Fruit fly (Drosophila melanogaster) whole organism, embryonic: ENCODE data around the gene nAChRalpha6.

ENCODE experiments used
- CG10462 ChIP-seq: fragments of 200-800 bp; sonication (Bioruptor generic); optimal IDR thresholded peaks from 2 replicates; lab custom pipeline; 2016; ENCODE audit warnings: missing biosample characterization, missing genetic modification characterization
- CG10565 ChIP-seq: fragments of 200-800 bp; sonication (Bioruptor generic); optimal IDR thresholded peaks from 3 replicates; lab custom pipeline; 2016; ENCODE audit warnings: missing biosample characterization, mild to moderate bottlenecking, missing genetic modification characterization
- CG11093 ChIP-seq: fragments of 200-800 bp; sonication (Bioruptor generic); IDR thresholded peaks from 3 replicates; pipeline ENCODE4 v1.3.6; 2022; ENCODE audit warnings: missing biosample characterization, missing genetic modification characterization
- CG11504 ChIP-seq: fragments of 200-800 bp; sonication (Bioruptor generic); optimal IDR thresholded peaks from 3 replicates; lab custom pipeline; 2019; ENCODE audit warnings: missing biosample characterization, mild to moderate bottlenecking, missing genetic modification characterization, moderate library complexity
- CG14014 ChIP-seq: fragments of 200-800 bp; sonication (Bioruptor generic); IDR thresholded peaks from 2 replicates; pipeline ENCODE4 v1.3.6; 2022; ENCODE audit warnings: missing biosample characterization, missing genetic modification characterization
- CG14441 ChIP-seq: fragments of 200-800 bp; sonication (Bioruptor generic); IDR thresholded peaks from 2 replicates; pipeline ENCODE4 v1.3.6; 2022; ENCODE audit warnings: missing biosample characterization, missing genetic modification characterization
- CG17385 ChIP-seq: fragments of 200-800 bp; sonication (Bioruptor generic); optimal IDR thresholded peaks from 3 replicates; lab custom pipeline; 2018; ENCODE audit warnings: missing biosample characterization, mild to moderate bottlenecking, missing genetic modification characterization
- CG17829 ChIP-seq: fragments of 200-800 bp; optimal IDR thresholded peaks from 2 replicates; lab custom pipeline; 2019; ENCODE audit warnings: missing biosample characterization, mild to moderate bottlenecking, missing genetic modification characterization, moderate library complexity
- CG18476 ChIP-seq: fragments of 200-800 bp; sonication (Bioruptor generic); optimal IDR thresholded peaks from 2 replicates; lab custom pipeline; 2016; ENCODE audit warnings: missing biosample characterization, mild to moderate bottlenecking, missing genetic modification characterization
- CG18619 ChIP-seq: fragments of 200-800 bp; sonication (Bioruptor generic); optimal IDR thresholded peaks from 3 replicates; lab custom pipeline; 2017; ENCODE audit warnings: missing biosample characterization, mild to moderate bottlenecking, missing genetic modification characterization
- CG30020 ChIP-seq: fragments of 200-800 bp; optimal IDR thresholded peaks from 2 replicates; lab custom pipeline; 2019; ENCODE audit warnings: missing biosample characterization, mild to moderate bottlenecking, missing genetic modification characterization, moderate library complexity
- CG32767 ChIP-seq: fragments of 200-800 bp; sonication (Bioruptor generic); IDR thresholded peaks from 2 replicates; pipeline ENCODE4 v1.3.6; 2022; ENCODE audit warnings: missing biosample characterization, missing genetic modification characterization
- CG34376 ChIP-seq: fragments of 200-800 bp; sonication (Bioruptor generic); optimal IDR thresholded peaks from 2 replicates; lab custom pipeline; 2018; ENCODE audit warnings: missing biosample characterization, mild to moderate bottlenecking, missing genetic modification characterization
- CG3995 ChIP-seq: fragments of 200-800 bp; sonication (Bioruptor generic); optimal IDR thresholded peaks from 3 replicates; lab custom pipeline; 2016; ENCODE audit warnings: missing biosample characterization, missing genetic modification characterization
- CG7963 ChIP-seq: fragments of 200-800 bp; sonication (Bioruptor generic); IDR thresholded peaks from 3 replicates; pipeline ENCODE4 v1.3.6; 2022; ENCODE audit warnings: missing biosample characterization, missing genetic modification characterization; ENCODE audit not compliant: partially characterized antibody
- CG8281 ChIP-seq: fragments of 200-800 bp; sonication (Bioruptor generic); optimal IDR thresholded peaks from 2 replicates; lab custom pipeline; 2018; ENCODE audit warnings: missing biosample characterization, mild to moderate bottlenecking, missing genetic modification characterization, moderate library complexity
- CG8359 ChIP-seq: fragments of 200-800 bp; sonication (Bioruptor generic); optimal IDR thresholded peaks from 2 replicates; lab custom pipeline; 2017; ENCODE audit warnings: missing biosample characterization, mild to moderate bottlenecking, missing genetic modification characterization, borderline replicate concordance
- CG9437 ChIP-seq: fragments of 200-800 bp; sonication (Bioruptor generic); optimal IDR thresholded peaks from 2 replicates; lab custom pipeline; 2018; ENCODE audit warnings: missing biosample characterization, mild to moderate bottlenecking, missing genetic modification characterization
- CoRest ChIP-seq: fragments of 200-800 bp; sonication (Bioruptor generic); optimal IDR thresholded peaks from 3 replicates; lab custom pipeline; 2018; ENCODE audit warnings: missing biosample characterization, mild to moderate bottlenecking, missing genetic modification characterization, moderate library complexity
- D19A ChIP-seq: fragments of 200-800 bp; optimal IDR thresholded peaks from 3 replicates; lab custom pipeline; 2019; ENCODE audit warnings: missing biosample characterization, mild to moderate bottlenecking, missing genetic modification characterization, moderate library complexity
- Doc2 ChIP-seq: fragments of 200-800 bp; sonication (Bioruptor generic); IDR thresholded peaks from 2 replicates; pipeline ENCODE4 v1.3.6; 2022; ENCODE audit warnings: missing biosample characterization, missing genetic modification characterization
- HmgD ChIP-seq: fragments of 200-800 bp; sonication (Bioruptor generic); optimal IDR thresholded peaks from 3 replicates; lab custom pipeline; 2016; ENCODE audit warnings: missing biosample characterization, missing genetic modification characterization
- Lim3 ChIP-seq: fragments of 200-800 bp; sonication (Bioruptor generic); IDR thresholded peaks from 2 replicates; pipeline ENCODE4 v1.3.6; 2022; ENCODE audit warnings: missing biosample characterization, missing genetic modification characterization
- Mad ChIP-seq: fragments of 200-800 bp; sonication (Bioruptor generic); optimal IDR thresholded peaks from 2 replicates; lab custom pipeline; 2016; ENCODE audit warnings: missing biosample characterization, missing genetic modification characterization
- NC2β ChIP-seq: fragments of 200-800 bp; sonication (Bioruptor generic); optimal IDR thresholded peaks from 2 replicates; lab custom pipeline; 2016; ENCODE audit warnings: missing biosample characterization, missing genetic modification characterization
- Poxn ChIP-seq: fragments of 200-800 bp; sonication (Bioruptor generic); IDR thresholded peaks from 2 replicates; pipeline ENCODE4 v1.3.6; 2022; ENCODE audit warnings: missing biosample characterization, missing genetic modification characterization
- Rx ChIP-seq: fragments of 200-800 bp; sonication (Bioruptor generic); IDR thresholded peaks from 2 replicates; pipeline ENCODE4 v1.3.6; 2022; ENCODE audit warnings: missing biosample characterization, missing genetic modification characterization
- Stat92E ChIP-seq, 3 experiments: fragments of >200 bp in 2 of 3; fragments of 200-800 bp in 1 of 3; sonication (Bioruptor generic) in 1 of 3; optimal IDR thresholded peaks; 2 replicates each; lab custom pipeline; 2017 to 2019; ENCODE audit warnings: missing biosample characterization in 3 of 3, missing genetic modification characterization in 3 of 3, mild to moderate bottlenecking in 1 of 3, moderate library complexity in 1 of 3
- Vsx1 ChIP-seq: fragments of 200-800 bp; sonication (Bioruptor generic); optimal IDR thresholded peaks from 2 replicates; lab custom pipeline; 2017; ENCODE audit warnings: missing biosample characterization, mild to moderate bottlenecking, missing genetic modification characterization, missing genetic modification reagents
- YL-1 ChIP-seq: fragments of 200-800 bp; sonication (Bioruptor generic); optimal IDR thresholded peaks from 3 replicates; lab custom pipeline; 2017; ENCODE audit warnings: missing biosample characterization, mild to moderate bottlenecking, missing genetic modification characterization
- ab ChIP-seq: fragments of 200-800 bp; sonication (Bioruptor generic); optimal IDR thresholded peaks from 2 replicates; lab custom pipeline; 2016; ENCODE audit warnings: missing biosample characterization, missing genetic modification characterization
- bbx ChIP-seq: fragments of 200-800 bp; sonication (Bioruptor generic); IDR thresholded peaks from 2 replicates; pipeline ENCODE4 v1.3.6; 2022; ENCODE audit warnings: missing biosample characterization, missing genetic modification characterization; ENCODE audit not compliant: partially characterized antibody
- bowl ChIP-seq: fragments of 200-800 bp; sonication (Bioruptor generic); IDR thresholded peaks from 2 replicates; pipeline ENCODE4 v1.3.6; 2022; ENCODE audit warnings: missing biosample characterization, missing genetic modification characterization
- chn ChIP-seq: fragments of 200-800 bp; sonication (Bioruptor generic); optimal IDR thresholded peaks from 2 replicates; lab custom pipeline; 2016; ENCODE audit warnings: missing biosample characterization, missing genetic modification characterization
- dmrt99B ChIP-seq: fragments of 200-800 bp; sonication (Bioruptor generic); optimal IDR thresholded peaks from 2 replicates; lab custom pipeline; 2018; ENCODE audit warnings: missing biosample characterization, mild to moderate bottlenecking, missing genetic modification characterization, moderate library complexity
- ems ChIP-seq: fragments of 200-800 bp; sonication (Bioruptor generic); optimal IDR thresholded peaks from 3 replicates; lab custom pipeline; 2016; ENCODE audit warnings: missing biosample characterization, missing genetic modification characterization
- exex ChIP-seq: fragments of 200-800 bp; sonication (Bioruptor generic); optimal IDR thresholded peaks from 4 replicates; lab custom pipeline; 2018; ENCODE audit warnings: missing biosample characterization, mild to moderate bottlenecking, missing genetic modification characterization, moderate library complexity
- fd102C ChIP-seq: fragments of 200-800 bp; sonication (Bioruptor generic); optimal IDR thresholded peaks from 2 replicates; lab custom pipeline; 2018; ENCODE audit warnings: missing biosample characterization, mild to moderate bottlenecking, missing genetic modification characterization, moderate library complexity
- gfzf ChIP-seq: fragments of 200-800 bp; sonication (Bioruptor generic); optimal IDR thresholded peaks from 2 replicates; lab custom pipeline; 2016; ENCODE audit warnings: missing biosample characterization, mild to moderate bottlenecking, missing genetic modification characterization, moderate library complexity
- nerfin-1 ChIP-seq: fragments of 200-800 bp; sonication (Bioruptor generic); optimal IDR thresholded peaks from 3 replicates; lab custom pipeline; 2019; ENCODE audit warnings: missing biosample characterization, mild to moderate bottlenecking, missing genetic modification characterization, moderate library complexity
- org-1 ChIP-seq: fragments of 200-800 bp; sonication (Bioruptor generic); optimal IDR thresholded peaks from 2 replicates; lab custom pipeline; 2017; ENCODE audit warnings: missing biosample characterization, missing genetic modification characterization
- pho ChIP-seq: fragments of 200-800 bp; sonication (Bioruptor generic); optimal IDR thresholded peaks from 2 replicates; lab custom pipeline; 2016; ENCODE audit warnings: missing biosample characterization, missing genetic modification characterization
- pnt ChIP-seq: fragments of 200-800 bp; sonication (Bioruptor generic); optimal IDR thresholded peaks from 3 replicates; lab custom pipeline; 2016; ENCODE audit warnings: missing biosample characterization, missing genetic modification characterization
- slbo ChIP-seq: fragments of 200-800 bp; sonication (Bioruptor generic); IDR thresholded peaks from 2 replicates; pipeline ENCODE4 v1.3.6; 2022; ENCODE audit warnings: missing biosample characterization, missing genetic modification characterization
- sna ChIP-seq: fragments of 200-800 bp; sonication (Bioruptor generic); IDR thresholded peaks from 2 replicates; pipeline ENCODE4 v1.3.6; 2022; ENCODE audit warnings: missing biosample characterization, missing genetic modification characterization; ENCODE audit not compliant: partially characterized antibody
- tio ChIP-seq: fragments of 200-800 bp; sonication (Bioruptor generic); optimal IDR thresholded peaks from 2 replicates; lab custom pipeline; 2017; ENCODE audit warnings: missing biosample characterization, missing genetic modification characterization, inconsistent platforms
- trh ChIP-seq: fragments of 200-800 bp; sonication (Bioruptor generic); optimal IDR thresholded peaks from 2 replicates; lab custom pipeline; 2016; ENCODE audit warnings: missing biosample characterization, missing genetic modification characterization
- vvl ChIP-seq: fragments of 200-800 bp; sonication (Bioruptor generic); IDR thresholded peaks from 2 replicates; pipeline ENCODE4 v1.3.6; 2022; ENCODE audit warnings: missing biosample characterization, missing genetic modification characterization

Gene nAChRalpha6

DNA sequence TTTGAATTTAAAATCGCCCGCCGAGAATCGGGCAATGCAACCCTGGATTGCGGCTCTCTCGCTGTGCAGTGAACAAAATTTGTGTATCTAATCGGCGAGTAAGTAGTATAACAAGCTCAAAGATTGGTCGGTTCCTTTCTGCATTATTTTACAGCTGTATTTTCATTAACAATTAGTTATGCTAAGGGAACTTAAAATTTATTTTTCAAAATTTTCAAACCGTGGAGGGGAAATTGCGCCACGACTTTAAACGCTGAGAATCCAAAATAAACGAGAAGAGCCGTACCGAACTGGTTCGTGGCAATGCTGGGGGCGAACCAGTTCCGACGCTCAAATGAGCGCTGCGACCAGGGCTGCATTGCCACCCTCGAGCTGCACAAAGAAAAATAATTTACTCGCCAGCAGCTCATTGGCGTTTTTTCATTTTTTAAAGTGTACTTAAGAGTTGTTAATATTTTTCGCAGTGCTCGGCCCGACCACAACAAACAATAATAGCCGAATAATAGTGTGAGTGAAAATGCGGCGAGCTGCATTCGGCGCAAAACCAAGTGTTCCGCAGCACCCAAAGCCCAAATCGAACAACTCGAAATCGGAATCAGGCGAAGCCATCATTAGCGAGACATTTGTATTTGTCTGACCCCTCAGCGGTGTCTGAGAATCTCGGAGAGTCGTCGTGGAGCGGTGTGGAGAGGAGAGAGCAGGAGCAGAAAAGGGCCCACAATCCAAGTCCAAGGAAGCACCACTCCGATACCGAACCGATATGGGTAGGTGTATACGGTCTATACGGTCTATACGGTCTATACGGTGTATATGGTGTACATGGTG, 127.8 kb downstream of the nAChRalpha6 start, which contains the start of gene zf30C (continued):
- TF ChIP-seq bbx (GFP tag; lab: Robert Waterston, UW): peak; percentile 45; the same call in 1 of the 2 replicates
- no peak for TF ChIP-seq sna
- TF ChIP-seq CG3995 (GFP tag; lab: Kevin White, UChicago): peak; percentile 25
- peak; percentile 71 for TF ChIP-seq dmrt99B (tag; lab: Kevin White, UChicago)
- TF ChIP-seq CG10462: peak; percentile 59
- peak; percentile 90 for TF ChIP-seq HmgD (GFP tag; lab: Kevin White, UChicago)
- TF ChIP-seq CoRest (tag; lab: Kevin White, UChicago): peak; percentile 79
- TF ChIP-seq bowl: peak; percentile 39; the same call in 1 of the 2 replicates
- peak; percentile 94 for TF ChIP-seq vvl (GFP tag; lab: Robert Waterston, UW)
- TF ChIP-seq CG14014: peak; percentile 84
- no peak; the same call in none of the 2 replicates for TF ChIP-seq CG32767 (GFP tag; lab: Robert Waterston, UW)
- no peak for TF ChIP-seq tio (GFP tag; lab: Kevin White, UChicago)
- peak; percentile 78; the same call in 2 of the 3 replicates for TF ChIP-seq CG11093
- peak; percentile 48; the same call in 1 of the 2 replicates for TF ChIP-seq Poxn (GFP tag; lab: Robert Waterston, UW)
- peak; percentile 37 for TF ChIP-seq exex (tag; lab: Kevin White, UChicago)
- 0 out of 2 replicates have a peak, but pooled peaks have one; percentile 53 for TF ChIP-seq Doc2
- TF ChIP-seq CG18476 (GFP tag; lab: Kevin White, UChicago): peak; percentile 47
- peak; percentile 84 for TF ChIP-seq CG14441 (GFP tag; lab: Robert Waterston, UW)
- TF ChIP-seq trh: peak; percentile 66
- TF ChIP-seq pnt (GFP tag; lab: Kevin White, UChicago): peak; percentile 90
- TF ChIP-seq slbo: peak; percentile 97
- peak; percentile 22 for TF ChIP-seq gfzf (GFP tag; lab: Kevin White, UChicago)
- TF ChIP-seq Rx (GFP tag; lab: Robert Waterston, UW): peak; percentile 77
- TF ChIP-seq org-1 (GFP tag; lab: Kevin White, UChicago): peak; percentile 42
- peak; percentile 25 for TF ChIP-seq Vsx1 (GFP tag; lab: Kevin White, UChicago)
- peak; percentile 88 for TF ChIP-seq pho
- TF ChIP-seq CG17385 (GFP tag; lab: Kevin White, UChicago): peak; percentile 73
- no peak for TF ChIP-seq fd102C (GFP tag; lab: Kevin White, UChicago)
- TF ChIP-seq CG8359 (GFP tag; lab: Kevin White, UChicago): peak; percentile 38
- peak; percentile 46 for TF ChIP-seq CG8281 (tag; lab: Kevin White, UChicago)
- peak; percentile 84 for TF ChIP-seq ab
- peak; percentile 28 for TF ChIP-seq CG34376 (GFP tag; lab: Kevin White, UChicago)
- TF ChIP-seq D19A: peak; percentile 59
- TF ChIP-seq CG18619 (GFP tag; lab: Kevin White, UChicago): peak; percentile 80
- TF ChIP-seq CG9437 (GFP tag; lab: Kevin White, UChicago): peak; percentile 57
- TF ChIP-seq Lim3 (GFP tag; lab: Robert Waterston, UW): no peak
- peak; percentile 95 for TF ChIP-seq chn (GFP tag; lab: Kevin White, UChicago)
- peak; percentile 82 for TF ChIP-seq CG17829
- TF ChIP-seq CG7963 (GFP tag; lab: Robert Waterston, UW): no peak
- peak; percentile 88 for TF ChIP-seq Mad (GFP tag; lab: Kevin White, UChicago)
- TF ChIP-seq YL-1 (GFP tag; lab: Kevin White, UChicago): peak; percentile 64
- TF ChIP-seq NC2β (GFP tag; lab: Kevin White, UChicago): peak; percentile 87
- peak; percentile 37 for TF ChIP-seq CG30020 (tag; lab: Kevin White, UChicago)
- TF ChIP-seq CG11504 (tag; lab: Kevin White, UChicago): peak; percentile 74
- no peak for TF ChIP-seq CG10565 (GFP tag; lab: Kevin White, UChicago)
- TF ChIP-seq Stat92E (GFP tag; optimal IDR thresholded peaks at IDR 0.05; lab: Kevin White, UChicago): peak in 1 of 3 experiments; percentile 33
- TF ChIP-seq ems: peak; percentile 89
- TF ChIP-seq nerfin-1 (tag; lab: Kevin White, UChicago): no peak
